Worm (Caenorhabditis elegans) whole organism, L1 larva: ENCODE results near the gene drp-1.

Experiments
- C34B4.2 ChIP-seq: sonication (generic microtip); optimal IDR thresholded peaks from 2 replicates; lab custom pipeline; 2017; ENCODE audit warnings: mild to moderate bottlenecking, missing genetic modification characterization, missing compliant biosample characterization
- Y116A8C.19 ChIP-seq: sonication (generic microtip); optimal IDR thresholded peaks from 2 replicates; lab custom pipeline; 2016; ENCODE audit warnings: missing compliant biosample characterization, missing genetic modification characterization, borderline replicate concordance
- aha-1 ChIP-seq: fragments of 150-350 bp; optimal IDR thresholded peaks from 2 replicates; lab custom pipeline; 2014; ENCODE audit warnings: missing biosample characterization, missing genetic modification characterization
- aly-2 ChIP-seq: fragments of 150-350 bp; optimal IDR thresholded peaks from 2 replicates; lab custom pipeline; 2014; ENCODE audit warnings: missing biosample characterization, missing genetic modification characterization
- ceh-88 ChIP-seq: fragments of 200-800 bp; sonication (Bioruptor generic); IDR thresholded peaks from 2 replicates; pipeline ENCODE4 v1.3.6; 2022; ENCODE audit warnings: missing genetic modification characterization, missing compliant biosample characterization
- ceh-90 ChIP-seq: sonication (generic microtip); optimal IDR thresholded peaks from 2 replicates; lab custom pipeline; 2016; ENCODE audit warnings: missing genetic modification characterization, missing compliant biosample characterization
- efl-1 ChIP-seq, 4 experiments: fragments of 150-350 bp; optimal IDR thresholded peaks in 3 of 4; peaks in 1 of 4; 1 replicate in 1 of 4; 2 replicates in 3 of 4; lab custom pipeline; 2014; ENCODE audit warnings: missing biosample characterization in 2 of 4, missing genetic modification characterization in 2 of 4, missing genetic modification reagents in 2 of 4
- egl-27 ChIP-seq, 2 experiments: fragments of 150-350 bp in 1 of 2; sonication (generic microtip); optimal IDR thresholded peaks; 3 replicates each; lab custom pipeline; 2017 to 2018; ENCODE audit warnings: missing biosample characterization in 2 of 2, missing genetic modification characterization in 2 of 2, missing genetic modification reagents in 2 of 2
- grh-1 ChIP-seq: fragments of 200-800 bp; sonication (Bioruptor generic); IDR thresholded peaks from 2 replicates; pipeline ENCODE4 v1.3.6; 2022; ENCODE audit warnings: missing genetic modification reagents, missing genetic modification characterization, missing compliant biosample characterization
- hlh-17 ChIP-seq: fragments of 200-800 bp; sonication (Bioruptor generic); optimal IDR thresholded peaks from 2 replicates; lab custom pipeline; 2018; ENCODE audit warnings: missing genetic modification characterization, mild to moderate bottlenecking, missing compliant biosample characterization, moderate library complexity, borderline replicate concordance
- jun-1 ChIP-seq: fragments of 150-350 bp; optimal IDR thresholded peaks from 2 replicates; lab custom pipeline; 2014; ENCODE audit warnings: missing biosample characterization, missing genetic modification reagents, missing genetic modification characterization
- lin-14 ChIP-seq: fragments of 200-800 bp; sonication (Bioruptor generic); optimal IDR thresholded peaks from 2 replicates; lab custom pipeline; 2018; ENCODE audit warnings: mild to moderate bottlenecking, missing genetic modification characterization, moderate library complexity, missing compliant biosample characterization
- lir-3 ChIP-seq: sonication (generic microtip); optimal IDR thresholded peaks from 2 replicates; lab custom pipeline; 2016; ENCODE audit warnings: mild to moderate bottlenecking, missing genetic modification characterization, moderate library complexity, missing compliant biosample characterization; ENCODE audit not compliant: poor library complexity
- mab-9 ChIP-seq: fragments of 200-800 bp; sonication (Bioruptor generic); IDR thresholded peaks from 2 replicates; pipeline ENCODE4 v1.3.6; 2022; ENCODE audit warnings: missing genetic modification reagents, missing genetic modification characterization, missing compliant biosample characterization
- nhr-237 ChIP-seq: fragments of 150-350 bp; optimal IDR thresholded peaks from 2 replicates; lab custom pipeline; 2014; ENCODE audit warnings: missing biosample characterization, missing genetic modification characterization
- nhr-47 ChIP-seq: sonication (generic microtip); optimal IDR thresholded peaks from 2 replicates; lab custom pipeline; 2016; ENCODE audit warnings: mild to moderate bottlenecking, missing genetic modification characterization, moderate library complexity, missing compliant biosample characterization
- nhr-71 ChIP-seq: sonication (generic microtip); optimal IDR thresholded peaks from 2 replicates; lab custom pipeline; 2016; ENCODE audit warnings: mild to moderate bottlenecking, missing genetic modification characterization, moderate library complexity, missing compliant biosample characterization
- nhr-77 ChIP-seq: fragments of 150-350 bp; optimal IDR thresholded peaks from 2 replicates; lab custom pipeline; 2014; ENCODE audit warnings: missing biosample characterization, missing genetic modification characterization
- pqm-1 ChIP-seq: sonication (generic microtip); optimal IDR thresholded peaks from 3 replicates; lab custom pipeline; 2017; ENCODE audit warnings: missing biosample characterization, missing genetic modification characterization
- rnt-1 ChIP-seq: sonication (generic microtip); optimal IDR thresholded peaks from 2 replicates; lab custom pipeline; 2016; ENCODE audit warnings: mild to moderate bottlenecking, missing genetic modification characterization, moderate library complexity, missing compliant biosample characterization
- snpc-4 ChIP-seq: fragments of 150-350 bp; optimal IDR thresholded peaks from 2 replicates; lab custom pipeline; 2014; ENCODE audit warnings: missing biosample characterization, missing genetic modification characterization
- sptf-1 ChIP-seq: fragments of 150-350 bp; optimal IDR thresholded peaks from 2 replicates; lab custom pipeline; 2014; ENCODE audit warnings: missing biosample characterization, missing genetic modification characterization
- sup-37 ChIP-seq: fragments of 200-800 bp; sonication (Bioruptor generic); optimal IDR thresholded peaks from 2 replicates; lab custom pipeline; 2018; ENCODE audit warnings: mild to moderate bottlenecking, missing genetic modification characterization, missing compliant biosample characterization
- tlp-1 ChIP-seq: fragments of 150-350 bp; optimal IDR thresholded peaks from 2 replicates; lab custom pipeline; 2014; ENCODE audit warnings: missing biosample characterization, missing genetic modification characterization
- unc-130 ChIP-seq: fragments of 150-350 bp; optimal IDR thresholded peaks from 2 replicates; lab custom pipeline; 2017; ENCODE audit warnings: missing biosample characterization, missing genetic modification characterization, inconsistent platforms
- vab-15 ChIP-seq: sonication (generic microtip); optimal IDR thresholded peaks from 2 replicates; lab custom pipeline; 2017; ENCODE audit warnings: missing genotype, mild to moderate bottlenecking, missing genetic modification characterization, missing compliant biosample characterization
- xbp-1 ChIP-seq: sonication (generic microtip); optimal IDR thresholded peaks from 2 replicates; lab custom pipeline; 2016; ENCODE audit warnings: missing genetic modification characterization, missing compliant biosample characterization
- zip-4 ChIP-seq: fragments of 200-800 bp; sonication (Bioruptor generic); optimal IDR thresholded peaks from 2 replicates; lab custom pipeline; 2018; ENCODE audit warnings: mild to moderate bottlenecking, missing genetic modification characterization, moderate library complexity, missing compliant biosample characterization

drp-1 gene

ce11 chrIV:5590120-5590519, 51.8 kb downstream of the drp-1 start (continued):
- TF ChIP-seq lin-14 (GFP tag; lab: Kevin White, UChicago) (peak; percentile 74), vab-15 (tag; lab: Kevin White, UChicago) (no peak), xbp-1 (tag; lab: Kevin White, UChicago) (no peak), sup-37 (GFP tag; lab: Kevin White, UChicago) (no peak), rnt-1 (tag; lab: Kevin White, UChicago) (peak; percentile 11), nhr-77 (tag; lab: Kevin White, UChicago) (peak; percentile 64), C34B4.2 (tag; lab: Kevin White, UChicago) (no peak), sptf-1 (tag; lab: Kevin White, UChicago) (no peak), tlp-1 (tag; lab: Kevin White, UChicago) (no peak), snpc-4 (tag; lab: Kevin White, UChicago) (no peak), zip-4 (no peak), Y116A8C.19 (tag; lab: Kevin White, UChicago) (no peak), pqm-1 (tag; lab: Kevin White, UChicago) (no peak), efl-1 (optimal IDR thresholded peaks at IDR 0.05; lab: Kevin White, UChicago) (peak in 1 of 2 experiments; percentile 0), efl-1 (GFP tag; optimal IDR thresholded peaks at IDR 0.05 in 1 of 2; lab: Kevin White, UChicago) (peak in 1 of 2 experiments; percentile 92), nhr-237 (tag; lab: Kevin White, UChicago) (no peak), hlh-17 (GFP tag; lab: Kevin White, UChicago) (no peak), jun-1 (tag; lab: Kevin White, UChicago) (no peak), nhr-71 (tag; lab: Kevin White, UChicago) (peak; percentile 61), aha-1 (tag; lab: Kevin White, UChicago) (no peak), unc-130 (tag; lab: Kevin White, UChicago) (no peak), aly-2 (tag; lab: Kevin White, UChicago) (no peak), grh-1 (no peak), egl-27 (tag; optimal IDR thresholded peaks at IDR 0.05; lab: Kevin White, UChicago) (no peak), lir-3 (tag; lab: Kevin White, UChicago) (no peak), nhr-47 (tag; lab: Kevin White, UChicago) (no peak), ceh-90 (tag; lab: Kevin White, UChicago) (no peak), mab-9 (GFP tag; lab: Robert Waterston, UW) (no peak), ceh-88 (GFP tag; lab: Robert Waterston, UW) (no peak)
